Worm (Caenorhabditis elegans) whole organism, young adult: ENCODE results near the gene F25G6.1.

ENCODE experiments used
- B0019.2 ChIP-seq: fragments of 200-800 bp; sonication (Bioruptor generic); conservative IDR thresholded peaks from 2 replicates; pipeline ENCODE4 v1.3.6; 2022; ENCODE audit warnings: missing genetic modification reagents, missing genetic modification characterization, missing compliant biosample characterization
- B0035.1 ChIP-seq: sonication (generic microtip); optimal IDR thresholded peaks from 2 replicates; lab custom pipeline; 2016; ENCODE audit warnings: missing genetic modification characterization, mild to moderate bottlenecking, missing compliant biosample characterization, missing genotype, missing genetic modification reagents
- B0261.1 ChIP-seq: sonication (generic microtip); optimal IDR thresholded peaks from 2 replicates; lab custom pipeline; 2016; ENCODE audit warnings: mild to moderate bottlenecking, missing genetic modification characterization, moderate library complexity, missing compliant biosample characterization
- F10E7.11 ChIP-seq: sonication (generic microtip); optimal IDR thresholded peaks from 2 replicates; lab custom pipeline; 2017; ENCODE audit warnings: mild to moderate bottlenecking, missing genetic modification characterization, moderate library complexity, missing compliant biosample characterization
- F22D6.2 ChIP-seq: sonication (generic microtip); optimal IDR thresholded peaks from 2 replicates; lab custom pipeline; 2016; ENCODE audit warnings: mild to moderate bottlenecking, missing genetic modification characterization, missing compliant biosample characterization
- F23B12.7 ChIP-seq: sonication (generic microtip); optimal IDR thresholded peaks from 2 replicates; lab custom pipeline; 2017; ENCODE audit warnings: missing genetic modification characterization, mild to moderate bottlenecking, missing compliant biosample characterization, antibody characterized with exemption, moderate library complexity; ENCODE audit not compliant: insufficient read depth
- F37B4.10 ChIP-seq: fragments of 200-800 bp; sonication (Bioruptor generic); IDR thresholded peaks from 2 replicates; pipeline ENCODE4 v1.3.6; 2022; ENCODE audit warnings: missing genetic modification characterization, missing compliant biosample characterization
- F52B5.7 ChIP-seq: sonication (generic microtip); optimal IDR thresholded peaks from 2 replicates; lab custom pipeline; 2016; ENCODE audit warnings: mild to moderate bottlenecking, missing genetic modification characterization, missing compliant biosample characterization
- F57C9.4 ChIP-seq: sonication (generic microtip); optimal IDR thresholded peaks from 2 replicates; lab custom pipeline; 2017; ENCODE audit warnings: mild to moderate bottlenecking, missing genetic modification characterization, missing compliant biosample characterization
- K12H6.12 ChIP-seq: fragments of 200-800 bp; sonication (Bioruptor generic); optimal IDR thresholded peaks from 2 replicates; lab custom pipeline; 2018; ENCODE audit warnings: mild to moderate bottlenecking, missing genetic modification characterization, missing compliant biosample characterization
- Y95B8A.8 ChIP-seq: fragments of 200-800 bp; sonication (Bioruptor generic); IDR thresholded peaks from 2 replicates; pipeline ENCODE4 v1.3.6; 2022; ENCODE audit warnings: missing genetic modification reagents, missing genetic modification characterization, missing compliant biosample characterization
- akir-1 ChIP-seq: fragments of 200-800 bp; sonication (Bioruptor generic); optimal IDR thresholded peaks from 2 replicates; lab custom pipeline; 2018; ENCODE audit warnings: mild to moderate bottlenecking, missing genetic modification characterization, moderate library complexity, missing compliant biosample characterization
- athp-1 ChIP-seq: sonication (generic microtip); optimal IDR thresholded peaks from 2 replicates; lab custom pipeline; 2017; ENCODE audit warnings: mild to moderate bottlenecking, missing genetic modification characterization, missing compliant biosample characterization
- attf-6 ChIP-seq: fragments of 200-800 bp; sonication (Bioruptor generic); IDR thresholded peaks from 2 replicates; pipeline ENCODE4 v1.3.6; 2022; ENCODE audit warnings: missing genetic modification reagents, missing genetic modification characterization, missing compliant biosample characterization
- bed-1 ChIP-seq: fragments of 200-800 bp; sonication (Bioruptor generic); IDR thresholded peaks from 2 replicates; pipeline ENCODE4 v1.3.6; 2022; ENCODE audit warnings: missing genetic modification reagents, missing genetic modification characterization, missing compliant biosample characterization
- bed-2 ChIP-seq: fragments of 200-800 bp; sonication (Bioruptor generic); IDR thresholded peaks from 2 replicates; pipeline ENCODE4 v1.3.6; 2022; ENCODE audit warnings: missing genetic modification reagents, missing genetic modification characterization, missing compliant biosample characterization
- dox-1 ChIP-seq: fragments of 200-800 bp; sonication (Bioruptor generic); IDR thresholded peaks from 2 replicates; pipeline ENCODE4 v1.3.6; 2022; ENCODE audit warnings: missing genetic modification reagents, missing genetic modification characterization, missing compliant biosample characterization
- dpff-1 ChIP-seq: sonication (generic microtip); optimal IDR thresholded peaks from 2 replicates; lab custom pipeline; 2017; ENCODE audit warnings: mild to moderate bottlenecking, missing genetic modification characterization, missing compliant biosample characterization
- ekl-4 ChIP-seq: fragments of 200-800 bp; sonication (Bioruptor generic); IDR thresholded peaks from 2 replicates; pipeline ENCODE4 v1.3.6; 2022; ENCODE audit warnings: missing genetic modification reagents, missing genetic modification characterization, missing compliant biosample characterization
- gei-17 ChIP-seq: fragments of 200-800 bp; sonication (Bioruptor generic); optimal IDR thresholded peaks from 2 replicates; lab custom pipeline; 2018; ENCODE audit warnings: mild to moderate bottlenecking, missing genetic modification characterization, missing compliant biosample characterization
- hlh-26 ChIP-seq: fragments of 200-800 bp; sonication (Bioruptor generic); conservative IDR thresholded peaks from 2 replicates; pipeline ENCODE4 v1.3.6; 2022; ENCODE audit warnings: missing genetic modification reagents, missing genetic modification characterization, missing compliant biosample characterization
- hmg-1.2 ChIP-seq: fragments of 200-800 bp; sonication (Bioruptor generic); IDR thresholded peaks from 2 replicates; pipeline ENCODE4 v1.3.6; 2022; ENCODE audit warnings: missing genetic modification reagents, missing genetic modification characterization, missing compliant biosample characterization
- hmg-20 ChIP-seq: fragments of 200-800 bp; sonication (Bioruptor generic); IDR thresholded peaks from 2 replicates; pipeline ENCODE4 v1.3.6; 2022; ENCODE audit warnings: missing genetic modification reagents, missing genetic modification characterization, missing compliant biosample characterization
- hsf-1 ChIP-seq: fragments of 200-800 bp; sonication (Bioruptor generic); IDR thresholded peaks from 2 replicates; pipeline ENCODE4 v1.3.6; 2022; ENCODE audit warnings: missing genetic modification reagents, missing genetic modification characterization, missing compliant biosample characterization
- let-526 ChIP-seq: fragments of 200-800 bp; sonication (Bioruptor generic); IDR thresholded peaks from 2 replicates; pipeline ENCODE4 v1.3.6; 2022; ENCODE audit warnings: missing genetic modification reagents, missing genetic modification characterization, missing compliant biosample characterization
- lin-26 ChIP-seq: fragments of 200-800 bp; sonication (Bioruptor generic); IDR thresholded peaks from 2 replicates; pipeline ENCODE4 v1.3.6; 2022; ENCODE audit warnings: missing genetic modification reagents, missing genetic modification characterization, missing compliant biosample characterization
- lin-35 ChIP-seq, 3 experiments: fragments of 150-350 bp in 2 of 3; sonication (generic microtip) in 1 of 3; optimal IDR thresholded peaks; 2 replicates each; lab custom pipeline; 2014 to 2018; ENCODE audit warnings: missing biosample characterization in 3 of 3, missing genetic modification characterization in 3 of 3, missing genetic modification reagents in 3 of 3
- lin-54 ChIP-seq: fragments of 200-800 bp; sonication (Bioruptor generic); optimal IDR thresholded peaks from 2 replicates; lab custom pipeline; 2018; ENCODE audit warnings: mild to moderate bottlenecking, missing genetic modification characterization, missing compliant biosample characterization
- lsy-27 ChIP-seq: sonication (generic microtip); optimal IDR thresholded peaks from 2 replicates; lab custom pipeline; 2017; ENCODE audit warnings: missing genetic modification characterization, mild to moderate bottlenecking, missing compliant biosample characterization, antibody characterized with exemption, missing genotype, borderline replicate concordance; ENCODE audit not compliant: insufficient read depth
- madf-6 ChIP-seq: fragments of 200-800 bp; sonication (Bioruptor generic); IDR thresholded peaks from 2 replicates; pipeline ENCODE4 v1.3.6; 2022; ENCODE audit warnings: missing genetic modification reagents, missing genetic modification characterization, missing compliant biosample characterization
- mel-28 ChIP-seq: sonication (generic microtip); optimal IDR thresholded peaks from 2 replicates; lab custom pipeline; 2016; ENCODE audit warnings: borderline replicate concordance, mild to moderate bottlenecking, missing genetic modification characterization, missing compliant biosample characterization
- mes-4 ChIP-seq: sonication (generic microtip); optimal IDR thresholded peaks from 2 replicates; lab custom pipeline; 2016; ENCODE audit warnings: missing genotype, missing genetic modification characterization, missing compliant biosample characterization
- mxl-1 ChIP-seq: sonication (generic microtip); optimal IDR thresholded peaks from 2 replicates; lab custom pipeline; 2016; ENCODE audit warnings: missing genetic modification characterization, missing compliant biosample characterization
- nfya-1 ChIP-seq: sonication (generic microtip); optimal IDR thresholded peaks from 2 replicates; lab custom pipeline; 2017; ENCODE audit warnings: antibody characterized with exemption, missing compliant biosample characterization, missing genetic modification characterization, borderline replicate concordance; ENCODE audit not compliant: insufficient read depth
- nfya-2 ChIP-seq: fragments of 200-800 bp; sonication (Bioruptor generic); IDR thresholded peaks from 2 replicates; pipeline ENCODE4 v1.3.6; 2022; ENCODE audit warnings: missing genetic modification reagents, missing genetic modification characterization, missing compliant biosample characterization
- nhr-120 ChIP-seq: fragments of 200-800 bp; sonication (Bioruptor generic); IDR thresholded peaks from 2 replicates; pipeline ENCODE4 v1.3.6; 2022; ENCODE audit warnings: missing genetic modification characterization, missing compliant biosample characterization
- nhr-80 ChIP-seq: sonication (generic microtip); optimal IDR thresholded peaks from 2 replicates; lab custom pipeline; 2016; ENCODE audit warnings: missing genetic modification characterization, missing compliant biosample characterization
- pbrm-1 ChIP-seq: fragments of 200-800 bp; sonication (Bioruptor generic); IDR thresholded peaks from 2 replicates; pipeline ENCODE4 v1.3.6; 2022; ENCODE audit warnings: missing genetic modification reagents, missing genetic modification characterization, missing compliant biosample characterization
- somi-1 ChIP-seq: fragments of 200-800 bp; sonication (Bioruptor generic); optimal IDR thresholded peaks from 2 replicates; lab custom pipeline; 2018; ENCODE audit warnings: mild to moderate bottlenecking, missing genetic modification characterization, missing compliant biosample characterization
- zim-3 ChIP-seq: sonication (generic microtip); optimal IDR thresholded peaks from 2 replicates; lab custom pipeline; 2017; ENCODE audit warnings: mild to moderate bottlenecking, missing genetic modification characterization, moderate library complexity, missing compliant biosample characterization
- ztf-22 ChIP-seq: fragments of 200-800 bp; sonication (Bioruptor generic); optimal IDR thresholded peaks from 2 replicates; lab custom pipeline; 2018; ENCODE audit warnings: mild to moderate bottlenecking, missing genetic modification characterization, moderate library complexity, missing compliant biosample characterization
- ztf-28 ChIP-seq: fragments of 200-800 bp; sonication (Bioruptor generic); IDR thresholded peaks from 2 replicates; pipeline ENCODE4 v1.3.6; 2022; ENCODE audit warnings: missing genetic modification reagents, missing genetic modification characterization, missing compliant biosample characterization

Gene F25G6.1

DNA sequence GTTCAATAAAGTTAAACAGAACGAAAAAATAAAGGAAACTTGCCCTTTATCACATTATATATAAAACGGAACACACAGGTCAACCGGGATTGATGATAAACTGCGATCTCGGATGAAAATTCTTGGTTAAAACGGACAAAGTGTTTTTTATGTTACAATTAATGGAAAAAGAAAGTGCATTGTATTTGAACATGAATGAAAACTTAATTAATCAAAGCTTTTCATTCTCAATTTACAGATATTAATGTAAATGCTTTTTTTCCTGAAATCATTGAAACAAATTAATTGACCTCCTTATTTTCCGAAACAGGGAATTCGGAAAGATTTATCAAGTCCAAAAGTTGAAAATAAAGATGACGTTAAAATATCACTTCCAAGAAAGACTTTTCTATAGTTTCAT, 26.6 kb downstream of the F25G6.1 start, which contains the start of gene F41E6.8:
Gene F41E6.8, minus strand, starts transcription at position 101 of the 400 bp plus-strand sequence.
- TF ChIP-seq bed-1 (GFP tag; lab: Robert Waterston, UW) (no peak), lsy-27 (tag; lab: Kevin White, UChicago) (no peak), bed-2 (no peak), nhr-80 (tag; lab: Kevin White, UChicago) (no peak), nhr-120 (GFP tag; lab: Robert Waterston, UW) (no peak), lin-54 (GFP tag; lab: Kevin White, UChicago) (no peak), attf-6 (GFP tag; lab: Robert Waterston, UW) (no peak), ztf-22 (no peak), hmg-20 (GFP tag; lab: Robert Waterston, UW) (no peak)
- TF ChIP-seq, all 124 proteins: peak for 0

DNA sequence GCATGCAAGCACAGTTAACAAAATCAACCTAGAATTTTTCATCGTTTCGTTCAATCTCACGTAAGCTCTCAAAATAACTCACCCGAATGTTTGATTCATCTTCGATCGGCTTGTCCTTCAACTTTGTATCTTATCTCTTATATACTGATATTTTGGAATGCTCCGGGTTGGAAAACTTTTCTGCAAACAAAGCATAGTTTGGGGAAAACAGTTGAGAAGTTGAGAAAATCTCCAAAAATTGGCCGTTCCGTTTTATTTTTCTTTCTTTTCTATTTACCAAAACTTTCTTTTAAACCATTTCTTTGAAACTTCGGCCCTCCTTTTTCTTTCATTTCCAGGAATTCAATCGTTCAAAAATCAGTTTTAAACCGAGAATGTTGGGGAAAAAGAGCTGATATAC, 27.8 kb downstream of the F25G6.1 start, which contains the start of gene F41E6.15:
Gene F41E6.15, minus strand, starts transcription at position 101 of the 400 bp plus-strand sequence.
- TF ChIP-seq hmg-20 (GFP tag; lab: Robert Waterston, UW) (no peak), dpff-1 (no peak), F10E7.11 (tag; lab: Kevin White, UChicago) (no peak), F37B4.10 (GFP tag; lab: Robert Waterston, UW) (no peak), nfya-1 (tag; lab: Kevin White, UChicago) (no peak), ztf-28 (GFP tag; lab: Robert Waterston, UW) (no peak), zim-3 (tag; lab: Kevin White, UChicago) (no peak), hsf-1 (GFP tag; lab: Robert Waterston, UW) (no peak), athp-1 (tag; lab: Kevin White, UChicago) (no peak), lin-26 (GFP tag; lab: Robert Waterston, UW) (no peak), dox-1 (GFP tag; lab: Robert Waterston, UW) (no peak), B0019.2 (GFP tag; lab: Robert Waterston, UW) (no peak), B0261.1 (tag; lab: Kevin White, UChicago) (no peak), gei-17 (GFP tag; lab: Kevin White, UChicago) (no peak)

DNA sequence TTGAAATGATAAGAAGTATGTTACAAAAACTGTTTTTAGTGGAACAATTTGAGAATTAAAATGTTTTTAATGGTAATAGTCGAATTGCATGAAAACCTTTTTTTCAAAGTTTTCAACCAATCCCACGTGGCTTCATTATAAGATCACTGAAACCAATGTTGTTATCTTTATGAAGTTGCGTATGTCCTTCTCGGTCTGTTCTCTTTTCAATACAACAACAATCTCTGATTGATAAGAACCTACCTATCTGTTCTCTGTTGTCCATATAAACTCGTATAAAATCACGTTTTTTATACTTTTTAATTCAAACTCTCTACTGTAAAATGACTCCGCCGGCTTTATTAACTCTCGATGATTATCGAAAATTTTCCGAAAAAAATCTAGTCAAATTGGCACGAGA, 28.4 kb downstream of the F25G6.1 start, which contains the start of gene F41E6.5:
Gene F41E6.5, plus strand, starts transcription at position 209 of the 400 bp plus-strand sequence.
- TF ChIP-seq nfya-2 (GFP tag; lab: Robert Waterston, UW) (no peak), dox-1 (GFP tag; lab: Robert Waterston, UW) (no peak), K12H6.12 (tag; lab: Kevin White, UChicago) (no peak), let-526 (no peak), pbrm-1 (GFP tag; lab: Robert Waterston, UW) (no peak), nhr-80 (tag; lab: Kevin White, UChicago) (peak; percentile 53)

DNA sequence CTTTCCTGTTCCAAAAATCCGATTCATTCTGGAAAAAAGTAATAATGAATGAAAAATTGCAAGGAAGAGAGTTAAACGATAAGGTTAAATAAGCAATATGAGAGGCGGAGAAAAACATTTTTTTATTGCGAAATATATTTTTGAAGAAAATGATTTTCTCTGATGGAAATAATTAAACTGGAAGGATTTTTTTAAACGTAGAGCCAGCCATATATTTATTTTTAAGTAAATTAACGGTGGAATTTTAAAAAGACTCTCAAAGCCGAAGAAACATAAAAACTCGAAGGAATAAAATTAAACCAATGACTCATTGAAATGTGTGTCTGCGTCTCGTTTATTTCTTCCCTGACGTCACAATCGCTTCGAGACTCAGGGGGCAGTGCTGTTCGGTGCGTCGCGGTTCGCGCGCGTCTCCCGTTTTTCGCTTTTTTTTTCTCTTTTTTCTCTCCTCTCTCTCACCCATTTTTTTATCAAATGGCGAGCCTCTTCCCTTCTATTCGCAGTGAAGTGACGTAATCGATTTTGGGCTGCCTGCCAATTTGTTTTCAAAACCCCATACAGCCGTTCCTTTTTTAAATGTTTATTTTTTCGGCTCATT, 31.3 kb downstream of the F25G6.1 start, which contains the start of gene vps-60:
Gene vps-60, minus strand, starts transcription at position 30 of the 598 bp plus-strand sequence.
- TF ChIP-seq B0035.1 (tag; lab: Kevin White, UChicago) (no peak), mes-4 (tag; lab: Kevin White, UChicago) (no peak), lin-35 (GFP tag; optimal IDR thresholded peaks at IDR 0.05; lab: Kevin White, UChicago) (peak; percentile 8 to 77 (median 10)), F23B12.7 (tag; lab: Kevin White, UChicago) (peak; percentile 51), nfya-1 (tag; lab: Kevin White, UChicago) (no peak), Y95B8A.8 (GFP tag; lab: Robert Waterston, UW) (peak; percentile 83), F57C9.4 (tag; lab: Kevin White, UChicago) (no peak), somi-1 (GFP tag; lab: Kevin White, UChicago) (peak; percentile 74), F22D6.2 (tag; lab: Kevin White, UChicago) (peak; percentile 21), akir-1 (GFP tag; lab: Kevin White, UChicago) (no peak), madf-6 (GFP tag; lab: Robert Waterston, UW) (peak; percentile 85), ekl-4 (peak; percentile 88), mxl-1 (no peak), hlh-26 (no peak), K12H6.12 (tag; lab: Kevin White, UChicago) (peak; percentile 92), ztf-22 (peak; percentile 63), F52B5.7 (tag; lab: Kevin White, UChicago) (no peak), lin-54 (GFP tag; lab: Kevin White, UChicago) (peak; percentile 73), mel-28 (no peak), athp-1 (tag; lab: Kevin White, UChicago) (peak; percentile 81), hmg-1.2 (peak; percentile 77)
